Worm (Caenorhabditis elegans): ENCODE measurements around the gene clec-143.
A peak's percentile ranks its signal among the peaks of the same experiment; 100 is the strongest.

clec-143 gene

ce11 chrII:10502491-10503063, 32.5 kb upstream of the clec-143 start, which contains the start of gene myrf-1 (continued):
- TF ChIP-seq pqm-1 (tag; optimal IDR thresholded peaks at IDR 0.05), result no peak
- TF ChIP-seq elt-3 (tag; optimal IDR thresholded peaks at IDR 0.05), result peak in 1 of 6 experiments; percentile 9
- TF ChIP-seq elt-2 (tag; optimal IDR thresholded peaks at IDR 0.05), result peak; percentile 66
- peak; percentile 22 for TF ChIP-seq efl-3 (GFP tag; optimal IDR thresholded peaks at IDR 0.05)
- TF ChIP-seq C16A3.4 (tag; optimal IDR thresholded peaks at IDR 0.05), result peak; percentile 65
- TF ChIP-seq skn-1 (tag; optimal IDR thresholded peaks at IDR 0.05), result peak; percentile 77
- TF ChIP-seq unc-30 (tag; optimal IDR thresholded peaks at IDR 0.05), result no peak
- peak; percentile 84 for TF ChIP-seq egl-13 (tag; optimal IDR thresholded peaks at IDR 0.05)
- no peak for TF ChIP-seq sup-37 (GFP tag; optimal IDR thresholded peaks at IDR 0.05)
- peak; percentile 84 for TF ChIP-seq nhr-11 (tag; optimal IDR thresholded peaks at IDR 0.05)

DNA sequence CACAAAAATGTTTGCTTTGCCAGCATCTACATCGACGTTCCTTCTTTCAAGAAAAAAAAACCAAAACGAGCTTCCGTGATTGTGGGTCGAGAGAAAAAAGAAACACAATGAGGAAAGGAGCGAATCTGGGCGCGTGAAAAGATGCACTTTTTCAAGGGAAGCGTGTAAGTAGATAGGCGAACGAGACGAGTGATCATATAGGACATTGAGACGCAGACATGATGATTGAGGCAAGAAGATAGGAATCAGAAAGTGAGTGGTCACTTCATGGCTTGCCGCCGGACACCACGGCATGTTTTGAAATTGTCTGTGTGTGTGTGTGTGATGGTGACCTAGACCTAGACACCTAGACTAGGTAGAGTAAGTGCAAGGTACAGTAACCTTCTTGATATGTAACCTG, 31.5 kb upstream of the clec-143 start:
- peak; percentile 22 for TF ChIP-seq swsn-7 (tag; optimal IDR thresholded peaks at IDR 0.05)
- peak; percentile 8 for TF ChIP-seq skn-1 (tag; optimal IDR thresholded peaks at IDR 0.05)
- peak; percentile 19 to 24 for TF ChIP-seq efl-1 (optimal IDR thresholded peaks at IDR 0.05)
- TF ChIP-seq efl-1 (GFP tag; optimal IDR thresholded peaks at IDR 0.05 in 1 of 2), result no peak
- peak; percentile 33 for TF ChIP-seq irx-1 (tag; optimal IDR thresholded peaks at IDR 0.05)
- TF ChIP-seq nhr-71 (tag; optimal IDR thresholded peaks at IDR 0.05), result peak; percentile 58
- TF ChIP-seq nhr-20 (tag; optimal IDR thresholded peaks at IDR 0.05), result peak; percentile 61
- TF ChIP-seq mdl-1 (tag; optimal IDR thresholded peaks at IDR 0.05), result peak in 1 of 2 experiments; percentile 65
- peak; percentile 4 for TF ChIP-seq xbp-1 (tag; optimal IDR thresholded peaks at IDR 0.05)
- TF ChIP-seq nhr-77 (tag; optimal IDR thresholded peaks at IDR 0.05), result peak; percentile 11
- no peak for TF ChIP-seq sptf-1 (tag; optimal IDR thresholded peaks at IDR 0.05)
- TF ChIP-seq snu-23 (GFP tag; optimal IDR thresholded peaks at IDR 0.05), result peak; percentile 59
- TF ChIP-seq mep-1 (tag; optimal IDR thresholded peaks at IDR 0.05), result peak; percentile 62
- peak; percentile 20 to 31 for TF ChIP-seq lin-35 (GFP tag; optimal IDR thresholded peaks at IDR 0.05)
- peak in 1 of 3 experiments; percentile 40 for TF ChIP-seq ceh-82 (tag; optimal IDR thresholded peaks at IDR 0.05)
- TF ChIP-seq rnt-1 (tag; optimal IDR thresholded peaks at IDR 0.05), result peak; percentile 71
- TF ChIP-seq elt-3 (tag; optimal IDR thresholded peaks at IDR 0.05), result peak in 2 of 6 experiments; percentile 26 to 57
- TF ChIP-seq blmp-1 (tag; optimal IDR thresholded peaks at IDR 0.05), result peak; percentile 94
- TF ChIP-seq lin-14 (GFP tag; optimal IDR thresholded peaks at IDR 0.05), result peak; percentile 92
- peak; percentile 1 for TF ChIP-seq nhr-90 (tag; optimal IDR thresholded peaks at IDR 0.05; ENCODE audit: poor library complexity)
- no peak for TF ChIP-seq aly-2 (tag; optimal IDR thresholded peaks at IDR 0.05)
- no peak for TF ChIP-seq Y116A8C.19 (tag; optimal IDR thresholded peaks at IDR 0.05; ENCODE audit: borderline replicate concordance)
- TF ChIP-seq lsy-2 (tag; optimal IDR thresholded peaks at IDR 0.05), result peak; percentile 18 to 41
- TF ChIP-seq lin-13 (GFP tag; optimal IDR thresholded peaks at IDR 0.05), result no peak
- TF ChIP-seq aha-1 (tag; optimal IDR thresholded peaks at IDR 0.05), result no peak
- peak; percentile 94 for TF ChIP-seq nhr-85 (tag)

ce11 chrII:10500674-10501073, 30.6 kb upstream of the clec-143 start:
- peak; percentile 85 for TF ChIP-seq blmp-1 (tag; optimal IDR thresholded peaks at IDR 0.05)
- TF ChIP-seq zip-4 (GFP tag; optimal IDR thresholded peaks at IDR 0.05), result no peak

ce11 chrII:10495912-10496311, 25.8 kb upstream of the clec-143 start, which contains the start of gene ZK666.12:
Gene ZK666.12 (plus strand): TSS chrII:10496212.
- TF ChIP-seq skn-1 (tag; optimal IDR thresholded peaks at IDR 0.05), result no peak

- TF ChIP-seq ceh-63 (GFP tag; optimal IDR thresholded peaks at IDR 0.05) (no peak), nhr-11 (tag; optimal IDR thresholded peaks at IDR 0.05) (no peak), unc-30 (tag; optimal IDR thresholded peaks at IDR 0.05) (no peak), unc-62 (GFP tag; optimal IDR thresholded peaks at IDR 0.05) (no peak), skn-1 (tag; optimal IDR thresholded peaks at IDR 0.05) (no peak), hlh-4 (tag; optimal IDR thresholded peaks at IDR 0.05) (no peak), zip-4 (GFP tag; optimal IDR thresholded peaks at IDR 0.05) (no peak), ztf-11 (tag; optimal IDR thresholded peaks at IDR 0.05) (no peak), dsc-1 (tag; optimal IDR thresholded peaks at IDR 0.05) (no peak), efl-3 (GFP tag; optimal IDR thresholded peaks at IDR 0.05) (no peak), aly-2 (tag; optimal IDR thresholded peaks at IDR 0.05) (no peak), fkh-4 (tag; optimal IDR thresholded peaks at IDR 0.05; ENCODE audit: borderline replicate concordance) (no peak), efl-1 (optimal IDR thresholded peaks at IDR 0.05) (no peak), efl-1 (GFP tag; optimal IDR thresholded peaks at IDR 0.05 in 1 of 2) (no peak), elt-2 (tag; optimal IDR thresholded peaks at IDR 0.05) (no peak), alr-1 (tag; optimal IDR thresholded peaks at IDR 0.05; ENCODE audit: borderline replicate concordance) (no peak)
These were observed 24.4 kb upstream of the clec-143 start, which contains the start of gene ZK666.14 for ce11 chrII:10494467-10494866. Gene ZK666.14 (plus strand): TSS chrII:10494767.

Measured in whole organism, L1 larva.